Fruit fly (Drosophila melanogaster) Kc167 (cell line): ENCODE results near the gene SerRS.

Experiments used
- Myc ChIP-seq: fragments of >200 bp; optimal IDR thresholded peaks from 2 replicates; lab custom pipeline; 2017; ENCODE audit warnings: missing external identifiers
- Sin3A ChIP-seq: fragments of >200 bp; optimal IDR thresholded peaks from 2 replicates; lab custom pipeline; 2018; ENCODE audit warnings: missing external identifiers
- insv ChIP-seq: fragments of >200 bp; optimal IDR thresholded peaks from 3 replicates; lab custom pipeline; 2018; ENCODE audit warnings: missing external identifiers
- psq ChIP-seq: fragments of >200 bp; optimal IDR thresholded peaks from 2 replicates; lab custom pipeline; 2017; ENCODE audit warnings: missing external identifiers

dm6 chr2L:3056448-3056790 is 19.2 kb upstream of the SerRS start, which contains the start of gene FASN1:
- TF ChIP-seq Myc (lab: Kevin White, UChicago): no peak
- TF ChIP-seq Sin3A (lab: Kevin White, UChicago): no peak
- no peak for TF ChIP-seq psq (lab: Kevin White, UChicago)
- TF ChIP-seq insv (lab: Kevin White, UChicago): no peak
